Fruit fly (Drosophila melanogaster) whole organism, adult: ENCODE data around the gene CG9503.

ENCODE experiments used
- CG11617 ChIP-seq: fragments of 200-800 bp; sonication (Bioruptor generic); optimal IDR thresholded peaks from 2 replicates; lab custom pipeline; 2017; ENCODE audit warnings: mild to moderate bottlenecking, missing biosample characterization, missing genetic modification reagents, missing genetic modification characterization
- CG12768 ChIP-seq: fragments of 200-800 bp; sonication (Bioruptor generic); optimal IDR thresholded peaks from 2 replicates; lab custom pipeline; 2017; ENCODE audit warnings: missing biosample characterization, missing genetic modification characterization, mild to moderate bottlenecking, moderate library complexity, missing genetic modification reagents
- CG14711 ChIP-seq: fragments of 200-800 bp; sonication (Bioruptor generic); optimal IDR thresholded peaks from 2 replicates; lab custom pipeline; 2018; ENCODE audit warnings: missing biosample characterization, mild to moderate bottlenecking, missing genetic modification characterization, moderate library complexity
- CG1620 ChIP-seq: fragments of 200-800 bp; sonication (Bioruptor generic); optimal IDR thresholded peaks from 2 replicates; lab custom pipeline; 2016; ENCODE audit warnings: missing biosample characterization, missing genetic modification characterization
- CG33017 ChIP-seq: fragments of 200-800 bp; sonication (Bioruptor generic); optimal IDR thresholded peaks from 2 replicates; lab custom pipeline; 2018; ENCODE audit warnings: missing biosample characterization, mild to moderate bottlenecking, missing genetic modification characterization, moderate library complexity
- CG5204 ChIP-seq: fragments of 200-800 bp; sonication (Bioruptor generic); optimal IDR thresholded peaks from 2 replicates; lab custom pipeline; 2016; ENCODE audit warnings: missing biosample characterization, missing genetic modification characterization
- CG7045 ChIP-seq: fragments of 200-800 bp; sonication (Bioruptor generic); optimal IDR thresholded peaks from 2 replicates; lab custom pipeline; 2017; ENCODE audit warnings: missing biosample characterization, mild to moderate bottlenecking, missing genetic modification characterization
- CG7101 ChIP-seq: fragments of 200-800 bp; sonication (Bioruptor generic); optimal IDR thresholded peaks from 2 replicates; lab custom pipeline; 2018; ENCODE audit warnings: missing biosample characterization, mild to moderate bottlenecking, missing genetic modification characterization, moderate library complexity
- Clk ChIP-seq: fragments of 200-800 bp; sonication (Bioruptor generic); optimal IDR thresholded peaks from 2 replicates; lab custom pipeline; 2017; ENCODE audit warnings: missing biosample characterization, missing genetic modification characterization
- Crg-1 ChIP-seq: fragments of 200-800 bp; sonication (Bioruptor generic); optimal IDR thresholded peaks from 2 replicates; lab custom pipeline; 2016; ENCODE audit warnings: missing biosample characterization, missing genetic modification characterization
- Hr96 ChIP-seq: fragments of 200-800 bp; sonication (Bioruptor generic); optimal IDR thresholded peaks from 2 replicates; lab custom pipeline; 2016; ENCODE audit warnings: missing biosample characterization, missing genetic modification characterization
- Mnt ChIP-seq: fragments of 200-800 bp; sonication (Bioruptor generic); optimal IDR thresholded peaks from 2 replicates; lab custom pipeline; 2016; ENCODE audit warnings: missing biosample characterization, mild to moderate bottlenecking, missing genetic modification characterization
- bab1 ChIP-seq: fragments of 200-800 bp; sonication (Bioruptor generic); optimal IDR thresholded peaks from 3 replicates; lab custom pipeline; 2019; ENCODE audit warnings: missing biosample characterization, mild to moderate bottlenecking, missing genetic modification characterization, moderate library complexity
- cic ChIP-seq: fragments of 200-800 bp; sonication (Bioruptor generic); optimal IDR thresholded peaks from 2 replicates; lab custom pipeline; 2017; ENCODE audit warnings: missing biosample characterization, mild to moderate bottlenecking, missing genetic modification characterization, moderate library complexity
- cnc ChIP-seq, 2 experiments: fragments of >200 bp; optimal IDR thresholded peaks; 2 replicates each; lab custom pipeline; 2017
- kay ChIP-seq: fragments of 200-800 bp; sonication (Bioruptor generic); peaks from one replicate; lab custom pipeline; 2016; ENCODE audit warnings: missing biosample characterization, missing genetic modification characterization, borderline replicate concordance
- ovo ChIP-seq: fragments of 200-800 bp; sonication (Bioruptor generic); optimal IDR thresholded peaks from 2 replicates; lab custom pipeline; 2016; ENCODE audit warnings: missing biosample characterization, missing genetic modification characterization
- pad ChIP-seq: fragments of 200-800 bp; sonication (Bioruptor generic); optimal IDR thresholded peaks from 3 replicates; lab custom pipeline; 2017; ENCODE audit warnings: missing biosample characterization, missing genetic modification characterization, mild to moderate bottlenecking, moderate library complexity, missing genetic modification reagents
- tj ChIP-seq: fragments of 200-800 bp; sonication (Bioruptor generic); optimal IDR thresholded peaks from 3 replicates; lab custom pipeline; 2017; ENCODE audit warnings: missing biosample characterization, mild to moderate bottlenecking, missing genetic modification characterization, moderate library complexity
- toe ChIP-seq: fragments of 200-800 bp; sonication (Bioruptor generic); optimal IDR thresholded peaks from 2 replicates; lab custom pipeline; 2016; ENCODE audit warnings: missing biosample characterization, missing genetic modification characterization

Gene CG9503

DNA sequence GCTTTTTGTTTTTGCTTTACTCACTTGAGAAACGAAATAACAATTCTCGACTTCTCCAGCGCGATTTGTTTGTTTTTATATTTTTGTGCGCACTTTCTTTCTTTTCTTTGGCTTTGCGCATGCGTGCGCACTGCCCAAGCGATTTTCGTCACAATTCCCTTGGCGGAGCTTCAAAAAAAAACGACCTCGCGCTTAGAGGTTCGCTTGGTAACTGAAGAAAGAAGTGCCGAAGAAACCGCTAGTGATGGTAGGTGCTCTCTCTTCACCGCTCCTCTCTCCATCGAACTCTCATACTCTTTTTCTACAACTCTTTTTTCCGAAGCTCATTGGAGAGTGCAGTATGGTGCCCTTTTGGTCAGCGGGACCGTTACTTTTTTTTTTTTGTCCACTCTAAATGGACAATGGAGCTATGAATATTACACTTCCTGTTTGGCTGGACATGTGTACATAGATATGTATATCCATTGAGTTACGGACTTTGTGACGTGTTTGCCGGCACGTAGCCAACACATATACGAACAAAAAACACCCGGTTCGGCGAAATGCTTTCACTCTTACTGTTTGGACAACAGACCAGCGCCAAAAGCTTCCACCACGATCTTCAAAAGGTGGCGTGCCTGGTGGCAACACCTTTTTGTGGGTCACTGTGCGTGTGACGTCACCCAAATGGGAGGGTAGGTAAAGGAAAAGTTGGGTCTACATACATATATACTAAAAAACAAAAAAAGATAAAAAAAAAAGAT lies at the start of gene CG9503:
Gene CG9503 (minus strand): TSS at position 217 of the 743 bp plus-strand sequence.
- TF ChIP-seq Crg-1 (no peak), ovo (GFP tag; lab: Kevin White, UChicago) (peak; percentile 35)

dm6 chrX:14960856-14961255 lies 37.6 kb upstream of the CG9503 start:
- no peak for TF ChIP-seq CG5204 (GFP tag; lab: Kevin White, UChicago)
- TF ChIP-seq ovo (GFP tag; lab: Kevin White, UChicago), result no peak
- TF ChIP-seq CG7101 (tag; lab: Kevin White, UChicago), result no peak
- TF ChIP-seq pad (GFP tag; lab: Kevin White, UChicago), result no peak
- no peak for TF ChIP-seq CG1620

- TF ChIP-seq cnc (optimal IDR thresholded peaks at IDR 0.05; lab: Kevin White, UChicago) (no peak), Hr96 (no peak), ovo (GFP tag; lab: Kevin White, UChicago) (peak; percentile 64)
Measured at dm6 chrX:14955050-14955783, 31.9 kb upstream of the CG9503 start, which contains the start of the genes CG9030 and eag. CG9030 (minus strand) TSS chrX:14955100. eag (plus strand) TSS chrX:14955477.

DNA sequence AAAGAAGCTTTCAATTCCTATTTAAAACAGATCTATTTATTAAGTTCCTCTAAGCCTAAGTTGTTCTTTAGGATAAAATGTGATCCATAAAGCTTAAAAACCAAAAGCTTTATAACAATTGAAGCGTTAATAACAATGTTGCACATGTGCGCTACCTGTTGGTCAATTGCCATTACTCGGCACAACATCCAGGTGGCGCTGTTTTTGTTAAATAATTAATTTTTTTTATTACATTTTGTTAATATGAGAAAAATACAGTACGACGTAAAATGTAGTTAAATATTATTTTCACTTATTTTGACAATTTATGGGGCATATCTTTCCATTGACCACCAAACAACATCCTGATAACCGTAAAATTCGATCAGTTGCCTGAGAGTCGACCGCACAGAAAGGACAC lies 30.6 kb upstream of the CG9503 start:
- TF ChIP-seq pad (GFP tag; lab: Kevin White, UChicago) (no peak), Hr96 (peak; percentile 7), CG14711 (tag; lab: Kevin White, UChicago) (no peak), CG33017 (no peak), toe (GFP tag; lab: Kevin White, UChicago) (no peak), CG12768 (GFP tag; lab: Kevin White, UChicago) (no peak), CG11617 (no peak), Mnt (no peak), Crg-1 (no peak), CG7101 (tag; lab: Kevin White, UChicago) (peak; percentile 31), ovo (GFP tag; lab: Kevin White, UChicago) (no peak), cic (GFP tag; lab: Kevin White, UChicago) (no peak), CG1620 (peak; percentile 65), CG7045 (no peak), tj (no peak), bab1 (GFP tag; lab: Kevin White, UChicago) (peak; percentile 7), CG5204 (GFP tag; lab: Kevin White, UChicago) (no peak), cnc (optimal IDR thresholded peaks at IDR 0.05; lab: Kevin White, UChicago) (no peak), kay (no peak), Clk (GFP tag; lab: Kevin White, UChicago) (no peak)

DNA sequence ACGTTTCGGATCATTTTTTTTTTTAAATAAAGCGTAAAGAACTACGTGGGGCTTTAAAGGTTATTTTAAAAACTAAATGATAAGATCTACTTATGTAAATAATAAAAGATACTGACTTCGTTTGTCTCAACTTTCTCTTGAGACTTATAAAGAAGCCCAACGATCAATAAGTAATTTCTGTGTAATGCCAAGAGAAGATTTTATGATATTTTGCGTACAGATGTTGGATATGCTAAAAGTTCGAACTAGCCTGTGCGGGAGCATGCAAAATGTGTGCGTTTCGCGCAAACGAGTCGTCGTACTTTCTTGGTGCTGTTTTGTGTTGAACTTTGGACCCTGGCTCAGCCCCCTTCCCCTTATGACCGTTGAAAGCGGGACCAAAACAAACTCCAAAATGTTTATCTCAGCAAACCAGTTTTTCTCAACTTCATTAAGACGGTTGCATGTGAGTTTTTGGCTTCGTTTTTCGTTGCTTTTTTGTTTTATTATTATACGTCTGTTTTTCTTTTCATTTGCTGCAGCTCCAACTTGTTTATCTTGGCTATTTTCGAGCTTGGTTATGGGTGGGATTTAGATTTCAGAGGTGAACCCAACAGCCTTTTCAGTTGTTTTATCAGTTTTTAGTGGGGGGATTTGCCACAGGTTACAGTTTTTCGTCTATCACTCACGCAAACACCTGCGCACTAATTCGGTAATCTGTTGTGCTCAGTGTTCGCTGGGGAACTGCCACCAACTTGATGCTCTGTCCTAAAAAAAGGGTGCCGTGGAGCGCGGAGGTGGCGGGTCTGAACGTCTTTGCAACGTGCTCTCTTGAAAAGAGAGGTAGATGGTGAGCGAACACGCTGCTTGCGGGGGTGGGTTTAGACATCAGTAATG lies 29.8 kb upstream of the CG9503 start, which contains the start of gene pdgy:
Gene pdgy (minus strand): TSS at position 688 of the 876 bp plus-strand sequence.
- TF ChIP-seq Hr96, result peak; percentile 34
- TF ChIP-seq CG14711 (tag; lab: Kevin White, UChicago), result no peak
- peak; percentile 13 for TF ChIP-seq kay
- no peak for TF ChIP-seq CG1620
- no peak for TF ChIP-seq CG5204 (GFP tag; lab: Kevin White, UChicago)
- TF ChIP-seq CG33017, result no peak
- TF ChIP-seq tj, result peak; percentile 91
- TF ChIP-seq CG12768 (GFP tag; lab: Kevin White, UChicago), result peak; percentile 57
- no peak for TF ChIP-seq Clk (GFP tag; lab: Kevin White, UChicago)
- peak; percentile 28 for TF ChIP-seq cic (GFP tag; lab: Kevin White, UChicago)
- no peak for TF ChIP-seq ovo (GFP tag; lab: Kevin White, UChicago)
- no peak for TF ChIP-seq CG7101 (tag; lab: Kevin White, UChicago)
- peak; percentile 32 for TF ChIP-seq toe (GFP tag; lab: Kevin White, UChicago)
- TF ChIP-seq Crg-1, result no peak
- TF ChIP-seq cnc (optimal IDR thresholded peaks at IDR 0.05; lab: Kevin White, UChicago), result no peak
- peak; percentile 84 for TF ChIP-seq pad (GFP tag; lab: Kevin White, UChicago)

DNA sequence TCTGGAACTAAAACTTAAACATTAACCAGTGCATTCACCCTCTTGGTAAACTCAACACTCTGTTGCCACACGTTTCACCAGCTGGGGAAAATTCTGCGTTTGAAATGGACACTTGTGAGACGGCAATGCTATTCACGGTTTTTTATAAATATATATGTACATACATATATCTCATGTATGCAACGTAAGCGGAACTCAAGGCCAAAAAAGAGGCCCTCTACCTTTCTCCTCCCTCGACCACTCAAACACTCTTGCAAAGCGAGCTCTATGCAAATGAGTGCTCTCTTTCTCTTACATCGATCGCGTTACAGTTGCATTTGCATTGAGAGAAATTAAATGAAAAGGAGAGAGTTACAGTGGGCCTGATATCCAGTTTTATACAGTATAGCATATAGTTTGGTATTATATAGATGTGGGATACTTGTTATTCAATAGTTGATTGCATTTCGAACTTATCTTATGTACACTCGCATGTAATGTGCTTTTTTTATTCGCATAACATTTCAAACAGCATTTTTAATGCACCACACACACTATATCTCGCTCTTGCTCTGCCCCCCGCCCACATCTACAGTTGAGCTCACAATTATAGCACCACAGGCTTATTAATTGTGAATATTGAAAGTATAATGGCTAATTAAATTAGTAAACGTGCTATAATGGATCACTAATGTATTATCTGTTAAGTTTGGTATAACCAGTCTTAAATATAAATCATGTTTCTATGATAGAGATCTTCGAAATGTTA lies 29.0 kb upstream of the CG9503 start:
- TF ChIP-seq cnc (optimal IDR thresholded peaks at IDR 0.05; lab: Kevin White, UChicago), result no peak
- no peak for TF ChIP-seq toe (GFP tag; lab: Kevin White, UChicago)
- TF ChIP-seq CG14711 (tag; lab: Kevin White, UChicago), result peak; percentile 28
- no peak for TF ChIP-seq CG5204 (GFP tag; lab: Kevin White, UChicago)
- no peak for TF ChIP-seq Hr96
- TF ChIP-seq Crg-1, result peak; percentile 18
- no peak for TF ChIP-seq cic (GFP tag; lab: Kevin White, UChicago)
- TF ChIP-seq Mnt, result peak; percentile 1
- no peak for TF ChIP-seq Clk (GFP tag; lab: Kevin White, UChicago)
- peak; percentile 90 for TF ChIP-seq tj
- TF ChIP-seq CG33017, result no peak
- TF ChIP-seq CG12768 (GFP tag; lab: Kevin White, UChicago), result no peak
- TF ChIP-seq pad (GFP tag; lab: Kevin White, UChicago), result peak; percentile 86
- TF ChIP-seq bab1 (GFP tag; lab: Kevin White, UChicago), result peak; percentile 78
- peak; percentile 29 for TF ChIP-seq CG7045
- TF ChIP-seq CG1620, result no peak
- peak; percentile 62 for TF ChIP-seq CG7101 (tag; lab: Kevin White, UChicago)
- TF ChIP-seq CG11617, result peak; percentile 39
- TF ChIP-seq kay, result peak; percentile 45
- peak; percentile 47 for TF ChIP-seq ovo (GFP tag; lab: Kevin White, UChicago)
